Fruit fly (Drosophila melanogaster): Measurements from ENCODE around the gene CG34409.

dm6 chr3R:9774821-9775220 is 28.7 kb upstream of the CG34409 start, which contains the start of gene topi:
- no peak for TF ChIP-seq cic (GFP tag; optimal IDR thresholded peaks at IDR 0.05)
- no peak for TF ChIP-seq ovo (GFP tag; optimal IDR thresholded peaks at IDR 0.05)
- TF ChIP-seq CG7101 (tag; optimal IDR thresholded peaks at IDR 0.05) = no peak
- TF ChIP-seq Hr96 (GFP tag; optimal IDR thresholded peaks at IDR 0.05) = no peak
- no peak for TF ChIP-seq toe (GFP tag; optimal IDR thresholded peaks at IDR 0.05)
- TF ChIP-seq Clk (GFP tag; optimal IDR thresholded peaks at IDR 0.05) = no peak
- TF ChIP-seq CG5204 (GFP tag; optimal IDR thresholded peaks at IDR 0.05) = no peak
- TF ChIP-seq cnc (optimal IDR thresholded peaks at IDR 0.05) = no peak
- no peak for TF ChIP-seq CG7045 (GFP tag; optimal IDR thresholded peaks at IDR 0.05)
- no peak for TF ChIP-seq Crg-1 (GFP tag; optimal IDR thresholded peaks at IDR 0.05)
- TF ChIP-seq kay (GFP tag; ENCODE audit: borderline replicate concordance) = no peak
- no peak for TF ChIP-seq Mnt (GFP tag; optimal IDR thresholded peaks at IDR 0.05)
- TF ChIP-seq CG12768 (GFP tag; optimal IDR thresholded peaks at IDR 0.05) = no peak
- TF ChIP-seq pad (GFP tag; optimal IDR thresholded peaks at IDR 0.05) = no peak

All from whole organism, adult.